Fruit fly (Drosophila melanogaster): ENCODE results near the gene msl-1.

Gene msl-1

DNA sequence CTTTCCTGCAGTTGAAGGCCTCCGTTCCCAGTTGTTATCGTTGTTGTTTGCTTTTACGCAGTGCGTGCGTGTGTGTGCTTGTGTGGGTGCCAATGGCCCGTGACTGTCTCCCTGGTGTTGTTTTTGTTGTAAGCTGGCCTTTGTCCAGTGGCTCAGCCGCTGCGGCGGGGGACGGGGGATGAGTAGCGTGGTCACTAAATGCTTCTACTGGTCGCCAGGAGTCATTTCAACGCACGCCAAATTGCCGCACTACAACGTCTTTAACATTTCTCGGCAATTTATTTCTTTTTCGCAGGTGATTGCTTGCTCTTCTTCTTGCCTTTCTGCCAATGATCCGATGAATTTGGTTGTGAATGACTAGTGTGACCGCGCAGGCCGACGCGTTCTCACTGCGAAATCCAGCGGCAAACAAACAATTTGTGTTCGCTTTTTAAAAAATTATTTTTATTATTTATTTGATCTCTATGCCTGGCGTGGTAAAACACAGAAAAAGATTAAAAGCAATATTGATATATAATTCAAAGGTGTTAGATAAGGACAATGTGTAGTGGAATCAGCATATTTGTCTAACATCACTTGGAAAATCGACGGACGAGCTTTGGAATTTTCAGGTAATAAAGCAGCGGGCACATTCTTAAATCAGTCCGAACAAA, 19.8 kb upstream of the msl-1 start, which contains the start of the genes Faf2 and Grip71 (continued):
- TF ChIP-seq Deaf1 (tag; optimal IDR thresholded peaks at IDR 0.05) (peak; percentile 58), fd96Cb (tag; optimal IDR thresholded peaks at IDR 0.05) (peak; percentile 94), CG1832 (GFP tag; optimal IDR thresholded peaks at IDR 0.05) (no peak), Drgx (GFP tag; IDR thresholded peaks at IDR 0.05) (peak; percentile 85), CG14050 (GFP tag; IDR thresholded peaks at IDR 0.05) (peak; percentile 92), cg (GFP tag; optimal IDR thresholded peaks at IDR 0.05) (peak; percentile 89), ato (GFP tag; IDR thresholded peaks at IDR 0.05; ENCODE audit: partially characterized antibody) (no peak), CG4730 (GFP tag; IDR thresholded peaks at IDR 0.05) (peak; percentile 94), CG17912 (GFP tag; optimal IDR thresholded peaks at IDR 0.05) (peak; percentile 62), CG11398 (GFP tag; optimal IDR thresholded peaks at IDR 0.05) (peak; percentile 14), CG15601 (tag; optimal IDR thresholded peaks at IDR 0.05) (peak; percentile 84), HmgD (GFP tag; optimal IDR thresholded peaks at IDR 0.05) (peak; percentile 22), MBD-R2 (GFP tag; IDR thresholded peaks at IDR 0.05) (peak; percentile 84), dimm (GFP tag; IDR thresholded peaks at IDR 0.05) (peak; percentile 82), CG30020 (tag; optimal IDR thresholded peaks at IDR 0.05) (peak; percentile 94), chif (GFP tag; optimal IDR thresholded peaks at IDR 0.05) (peak; percentile 76 to 91), ATbp (GFP tag; optimal IDR thresholded peaks at IDR 0.05) (peak; percentile 76), fd3F (GFP tag; optimal IDR thresholded peaks at IDR 0.05) (peak; percentile 92), grn (GFP tag; optimal IDR thresholded peaks at IDR 0.05) (peak; percentile 63), CG7357 (GFP tag; IDR thresholded peaks at IDR 0.05) (peak; percentile 100), Dip3 (GFP tag; optimal IDR thresholded peaks at IDR 0.05) (peak; percentile 86), Doc3 (GFP tag; IDR thresholded peaks at IDR 0.05; ENCODE audit: partially characterized antibody) (no peak), CG15269 (tag; optimal IDR thresholded peaks at IDR 0.05) (peak; percentile 89), slbo (GFP tag; IDR thresholded peaks at IDR 0.05) (peak; percentile 98), Hmx (GFP tag; optimal IDR thresholded peaks at IDR 0.05) (peak; percentile 66), ERR (GFP tag; optimal IDR thresholded peaks at IDR 0.05) (peak; percentile 37), NfI (GFP tag; optimal IDR thresholded peaks at IDR 0.05) (peak; percentile 92), MESR4 (GFP tag; optimal IDR thresholded peaks at IDR 0.05) (peak; percentile 96), emc (GFP tag; optimal IDR thresholded peaks at IDR 0.05) (peak; percentile 71), CG12659 (GFP tag; optimal IDR thresholded peaks at IDR 0.05) (peak; percentile 95), Sox100B (GFP tag; optimal IDR thresholded peaks at IDR 0.05) (no peak), exex (tag; optimal IDR thresholded peaks at IDR 0.05) (no peak), CG9215 (GFP tag; IDR thresholded peaks at IDR 0.05) (peak; percentile 92), h (optimal IDR thresholded peaks at IDR 0.05) (peak; percentile 32), CG10366 (GFP tag; IDR thresholded peaks at IDR 0.05) (peak; percentile 94), CG6765 (GFP tag; optimal IDR thresholded peaks at IDR 0.05) (peak; percentile 38), caup (GFP tag; optimal IDR thresholded peaks at IDR 0.05; ENCODE audit: severe bottlenecking) (peak; percentile 84), abd-A (tag; optimal IDR thresholded peaks at IDR 0.05) (no peak), hkb (optimal IDR thresholded peaks at IDR 0.05) (peak; percentile 88), hkb (GFP tag; IDR thresholded peaks at IDR 0.05) (peak; percentile 91), CG15479 (GFP tag; optimal IDR thresholded peaks at IDR 0.05) (no peak), CG14860 (GFP tag; IDR thresholded peaks at IDR 0.05; ENCODE audit: partially characterized antibody) (no peak), CG18599 (GFP tag; optimal IDR thresholded peaks at IDR 0.05) (peak; percentile 88), slp2 (GFP tag; optimal IDR thresholded peaks at IDR 0.05) (peak; percentile 81), Sin3A (optimal IDR thresholded peaks at IDR 0.05) (peak; percentile 94), eyg (GFP tag; optimal IDR thresholded peaks at IDR 0.05) (peak; percentile 26), CTCF (GFP tag; optimal IDR thresholded peaks at IDR 0.05) (peak; percentile 23), kay (GFP tag; optimal IDR thresholded peaks at IDR 0.05) (peak; percentile 85), NFAT (GFP tag; IDR thresholded peaks at IDR 0.05) (peak; percentile 90), Mes4 (GFP tag; optimal IDR thresholded peaks at IDR 0.05) (peak; percentile 51), dan (GFP tag; IDR thresholded peaks at IDR 0.05) (peak; percentile 87)
